Fruit fly (Drosophila melanogaster) whole organism, adult: ENCODE measurements around the gene CG33725.

ENCODE experiments used
- CG7101 ChIP-seq: fragments of 200-800 bp; sonication (Bioruptor generic); optimal IDR thresholded peaks from 2 replicates; lab custom pipeline; 2018; ENCODE audit warnings: missing biosample characterization, mild to moderate bottlenecking, missing genetic modification characterization, moderate library complexity
- Clk ChIP-seq: fragments of 200-800 bp; sonication (Bioruptor generic); optimal IDR thresholded peaks from 2 replicates; lab custom pipeline; 2017; ENCODE audit warnings: missing biosample characterization, missing genetic modification characterization

dm6 chr3L:12442593-12442992, 39.8 kb upstream of the CG33725 start:
- TF ChIP-seq CG7101 (no peak), Clk (GFP tag; lab: Kevin White, UChicago) (no peak)
